Worm (Caenorhabditis elegans): Measurements from ENCODE around the gene Y62F5A.10.
A peak's percentile ranks its signal among the peaks of the same experiment; 100 is the strongest.

The Y62F5A.10 gene

DNA sequence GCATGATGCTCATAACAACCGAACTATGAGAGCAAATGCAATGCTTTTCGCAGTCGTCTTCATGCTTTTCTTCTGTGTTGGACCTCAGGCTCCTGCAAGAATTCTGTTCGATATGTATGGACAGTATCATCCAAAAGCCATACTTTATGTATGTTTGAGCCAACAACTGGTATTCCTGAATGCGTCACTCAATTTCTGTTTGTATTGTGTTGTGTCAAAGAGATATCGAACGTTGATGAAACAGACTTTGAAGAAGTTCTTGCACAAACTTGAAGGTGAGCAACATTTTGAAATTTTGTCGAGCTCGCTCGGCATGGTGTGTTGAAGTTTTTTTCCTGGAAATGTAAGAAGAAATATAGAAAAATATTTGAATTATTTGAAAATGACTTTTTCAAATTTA, 8.5 kb upstream of the Y62F5A.10 start:
- TF ChIP-seq M03D4.4 (tag; optimal IDR thresholded peaks at IDR 0.05) (no peak), nhr-237 (tag; optimal IDR thresholded peaks at IDR 0.05) (no peak), drap-1 (GFP tag; optimal IDR thresholded peaks at IDR 0.05) (no peak)

DNA sequence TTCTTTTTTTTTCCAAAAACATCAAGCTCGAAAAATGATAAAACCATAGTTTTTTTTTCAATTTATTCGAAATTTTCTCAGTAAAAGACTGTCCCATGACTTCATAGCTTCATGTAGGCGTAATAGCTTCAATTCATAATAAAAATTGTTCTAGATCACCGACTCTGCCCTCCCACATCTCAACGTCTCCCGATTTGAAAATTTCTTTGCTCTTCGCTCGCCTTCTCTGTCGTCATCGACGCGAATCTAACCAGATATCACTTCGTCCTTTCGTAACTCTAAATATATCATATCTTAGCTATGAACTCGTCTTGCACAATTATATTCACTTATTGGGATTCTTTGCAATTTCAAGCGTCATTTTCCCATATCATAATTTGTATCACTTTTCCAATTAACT, 6.6 kb upstream of the Y62F5A.10 start, which contains the start of gene srh-44:
TSS of gene srh-44 (plus strand) at position 301 of the 400 bp plus-strand sequence.
- TF ChIP-seq lin-32 (GFP tag; optimal IDR thresholded peaks at IDR 0.05) (no peak), nhr-237 (tag; optimal IDR thresholded peaks at IDR 0.05) (no peak), unc-62 (GFP tag; optimal IDR thresholded peaks at IDR 0.05) (no peak), zip-8 (tag; optimal IDR thresholded peaks at IDR 0.05) (no peak)

DNA sequence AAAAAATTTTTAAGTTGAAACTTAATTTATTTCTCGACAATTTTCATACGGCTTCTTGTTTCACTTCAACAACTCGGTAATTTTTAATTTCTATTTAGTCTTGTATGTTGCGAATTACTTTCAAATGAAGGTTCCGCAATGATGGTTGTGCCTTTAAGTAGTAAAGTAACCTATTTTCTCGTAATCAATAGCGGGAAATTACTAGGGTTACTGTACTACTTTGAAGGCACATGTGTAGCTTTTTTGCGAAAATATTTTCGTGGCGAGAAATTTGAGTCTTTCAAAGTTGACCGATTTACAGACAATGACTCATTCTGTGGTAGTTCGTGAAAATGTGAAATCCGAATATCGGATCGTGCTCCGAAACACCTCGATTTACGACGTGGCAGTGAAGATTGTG, 3.2 kb upstream of the Y62F5A.10 start, which contains the start of gene B0334.10:
TSS of gene B0334.10 (plus strand) at position 301 of the 400 bp plus-strand sequence.
- TF ChIP-seq lsy-2 (tag; optimal IDR thresholded peaks at IDR 0.05) (no peak), ham-2 (GFP tag; optimal IDR thresholded peaks at IDR 0.05) (no peak), ceh-39 (tag; optimal IDR thresholded peaks at IDR 0.05) (no peak), tbx-8 (GFP tag; optimal IDR thresholded peaks at IDR 0.05) (no peak), nhr-76 (tag; optimal IDR thresholded peaks at IDR 0.05) (no peak), nhr-28 (tag; optimal IDR thresholded peaks at IDR 0.05) (no peak), drap-1 (GFP tag; optimal IDR thresholded peaks at IDR 0.05) (no peak), elt-1 (tag; optimal IDR thresholded peaks at IDR 0.05; ENCODE audit: borderline replicate concordance, insufficient read depth) (no peak), snpc-4 (tag; optimal IDR thresholded peaks at IDR 0.05) (no peak)

DNA sequence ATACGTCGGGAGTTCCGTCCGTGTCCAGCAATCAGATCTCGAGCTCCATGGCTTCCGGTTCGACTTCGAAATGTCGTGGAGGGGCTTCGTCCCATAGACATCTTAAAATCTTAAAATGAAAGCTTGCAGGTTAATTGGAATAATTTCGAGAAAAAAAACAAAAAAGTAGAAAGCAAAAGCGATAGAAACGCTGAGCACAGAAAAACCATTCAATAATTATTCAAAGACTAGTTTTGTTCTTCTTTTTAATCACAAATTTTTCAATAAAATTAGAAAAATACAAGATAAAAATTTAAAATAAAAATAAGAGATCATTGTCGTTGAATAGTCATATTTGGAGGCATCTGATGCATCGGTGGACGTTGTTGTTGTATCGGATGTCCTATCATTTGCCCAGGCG, 5.6 kb downstream of the Y62F5A.10 start, which contains the start of gene age-1:
TSS of gene age-1 (minus strand) at position 101 of the 400 bp plus-strand sequence.
- TF ChIP-seq elt-3 (tag; optimal IDR thresholded peaks at IDR 0.05) (no peak), ham-2 (GFP tag; optimal IDR thresholded peaks at IDR 0.05) (no peak), nhr-28 (tag; optimal IDR thresholded peaks at IDR 0.05) (no peak), mab-5 (tag; optimal IDR thresholded peaks at IDR 0.05) (no peak), lin-13 (tag; optimal IDR thresholded peaks at IDR 0.05) (no peak), sem-2 (GFP tag; optimal IDR thresholded peaks at IDR 0.05) (no peak), snpc-4 (tag; optimal IDR thresholded peaks at IDR 0.05) (no peak), hlh-1 (tag; optimal IDR thresholded peaks at IDR 0.05) (no peak), sptf-1 (tag; optimal IDR thresholded peaks at IDR 0.05) (no peak), ces-1 (GFP tag; optimal IDR thresholded peaks at IDR 0.05) (no peak), elt-1 (tag; optimal IDR thresholded peaks at IDR 0.05; ENCODE audit: borderline replicate concordance, insufficient read depth) (no peak)

DNA sequence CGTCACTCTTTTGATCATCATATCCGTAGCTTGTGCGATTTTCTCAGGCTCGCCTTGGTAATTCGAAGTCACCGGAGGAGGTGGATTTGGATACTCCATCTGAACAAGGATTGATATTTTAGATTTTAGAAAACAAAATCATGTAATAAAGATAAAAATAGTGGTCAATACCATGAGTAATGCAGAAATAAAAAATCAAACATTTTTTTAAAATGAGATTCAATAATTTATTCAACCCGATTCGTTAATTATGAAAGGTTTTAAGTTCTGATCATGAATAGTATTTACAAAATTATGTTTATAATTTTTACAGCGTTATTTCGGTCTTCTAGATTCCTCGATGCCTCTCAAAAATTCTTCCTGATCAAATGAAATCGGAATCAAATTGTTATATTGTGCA, 12.3 kb downstream of the Y62F5A.10 start, which contains the start of gene mdt-8:
TSS of gene mdt-8 (minus strand) at position 101 of the 400 bp plus-strand sequence.
- TF ChIP-seq ceh-39 (tag; optimal IDR thresholded peaks at IDR 0.05) (no peak), hlh-1 (tag; optimal IDR thresholded peaks at IDR 0.05) (no peak), nhr-76 (tag; optimal IDR thresholded peaks at IDR 0.05) (no peak), pha-4 (tag; optimal IDR thresholded peaks at IDR 0.05) (no peak), drap-1 (GFP tag; optimal IDR thresholded peaks at IDR 0.05) (no peak), tbx-8 (GFP tag; optimal IDR thresholded peaks at IDR 0.05) (no peak), unc-62 (GFP tag; optimal IDR thresholded peaks at IDR 0.05) (no peak), lin-32 (GFP tag; optimal IDR thresholded peaks at IDR 0.05) (no peak), elt-1 (tag; optimal IDR thresholded peaks at IDR 0.05; ENCODE audit: borderline replicate concordance, insufficient read depth) (no peak), sptf-1 (tag; optimal IDR thresholded peaks at IDR 0.05) (no peak), ham-2 (GFP tag; optimal IDR thresholded peaks at IDR 0.05) (no peak)

DNA sequence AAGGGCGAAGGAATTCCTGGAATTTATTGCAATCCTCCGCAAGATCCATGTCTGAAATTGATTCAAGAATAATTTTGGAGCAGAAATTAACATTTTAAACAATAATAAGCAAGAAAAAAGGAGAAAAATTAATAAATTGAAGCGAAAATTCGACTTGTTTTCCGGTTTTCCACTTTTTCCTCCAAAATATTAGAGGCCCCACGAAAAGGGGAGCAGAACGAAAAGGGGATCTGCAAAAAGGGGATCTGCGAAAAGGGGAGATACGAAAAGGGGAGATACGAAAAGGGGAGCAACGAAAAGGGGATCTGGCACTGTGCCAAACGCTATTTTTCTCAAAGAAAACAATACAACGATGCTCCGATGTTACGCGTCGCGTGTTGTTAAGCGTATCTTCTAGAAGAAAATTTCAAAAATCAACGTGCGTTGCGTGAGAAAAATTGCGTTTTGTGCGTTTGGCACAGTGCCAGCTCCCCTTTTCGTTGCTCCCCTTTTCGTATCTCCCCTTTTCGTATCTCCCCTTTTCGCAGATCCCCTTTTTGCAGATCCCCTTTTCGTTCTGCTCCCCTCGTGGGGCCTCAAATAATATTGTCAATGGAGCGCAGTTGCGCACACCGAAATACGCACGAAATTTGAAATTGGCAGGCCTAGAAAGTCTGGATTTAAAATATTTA, 13.2 kb downstream of the Y62F5A.10 start, which contains the start of gene Y62F5A.12:
TSS of gene Y62F5A.12 (minus strand) at position 51 of the 671 bp plus-strand sequence.
- peak; percentile 57 for TF ChIP-seq drap-1 (GFP tag; optimal IDR thresholded peaks at IDR 0.05)
- TF ChIP-seq tbx-8 (GFP tag; optimal IDR thresholded peaks at IDR 0.05): peak; percentile 6
- peak; percentile 17 for TF ChIP-seq bed-3 (GFP tag; optimal IDR thresholded peaks at IDR 0.05)
- TF ChIP-seq pha-4 (tag; optimal IDR thresholded peaks at IDR 0.05): peak; percentile 22
- peak; percentile 56 for TF ChIP-seq lin-32 (GFP tag; optimal IDR thresholded peaks at IDR 0.05)
- TF ChIP-seq mls-2 (tag; optimal IDR thresholded peaks at IDR 0.05): peak; percentile 52
- TF ChIP-seq ces-1 (GFP tag; optimal IDR thresholded peaks at IDR 0.05): peak; percentile 61
- peak; percentile 49 for TF ChIP-seq M03D4.4 (tag; optimal IDR thresholded peaks at IDR 0.05)
- TF ChIP-seq hlh-1 (tag; optimal IDR thresholded peaks at IDR 0.05): peak; percentile 7
- peak; percentile 79 for TF ChIP-seq unc-120 (tag; optimal IDR thresholded peaks at IDR 0.05; ENCODE audit: poor library complexity, severe bottlenecking)
- peak; percentile 26 for TF ChIP-seq ham-2 (GFP tag; optimal IDR thresholded peaks at IDR 0.05)
- TF ChIP-seq lsy-2 (tag; optimal IDR thresholded peaks at IDR 0.05): peak; percentile 46
- peak; percentile 68 for TF ChIP-seq cnd-1 (tag; optimal IDR thresholded peaks at IDR 0.05)
- TF ChIP-seq nhr-237 (tag; optimal IDR thresholded peaks at IDR 0.05): peak; percentile 1
- TF ChIP-seq lin-13 (tag; optimal IDR thresholded peaks at IDR 0.05): peak; percentile 77
- peak; percentile 85 for TF ChIP-seq mep-1 (tag; optimal IDR thresholded peaks at IDR 0.05)
- TF ChIP-seq sptf-1 (tag; optimal IDR thresholded peaks at IDR 0.05): peak; percentile 95

Measured in whole organism, mixed stage, embryonic.